Worm (Caenorhabditis elegans) whole organism, L2 larva: ENCODE measurements around the gene mec-3.

Source experiments
- ZK546.5 ChIP-seq: sonication (generic microtip); optimal IDR thresholded peaks from 2 replicates; lab custom pipeline; 2017; ENCODE audit warnings: missing biosample characterization, missing genetic modification characterization
- elt-3 ChIP-seq: sonication (generic microtip); optimal IDR thresholded peaks from 2 replicates; lab custom pipeline; 2017; ENCODE audit warnings: missing biosample characterization, missing genetic modification characterization
- fos-1 ChIP-seq: fragments of 150-350 bp; optimal IDR thresholded peaks from 2 replicates; lab custom pipeline; 2014; ENCODE audit warnings: missing biosample characterization, missing genetic modification characterization
- nhr-237 ChIP-seq: fragments of 150-350 bp; optimal IDR thresholded peaks from 2 replicates; lab custom pipeline; 2014; ENCODE audit warnings: missing biosample characterization, missing genetic modification characterization
- nhr-6 ChIP-seq: fragments of 150-350 bp; optimal IDR thresholded peaks from 2 replicates; lab custom pipeline; 2014; ENCODE audit warnings: missing biosample characterization, missing genetic modification characterization
- sma-9 ChIP-seq, 2 experiments: fragments of 150-350 bp in 1 of 2; sonication (generic microtip) in 1 of 2; optimal IDR thresholded peaks; 2 replicates each; lab custom pipeline; 2014 to 2016; ENCODE audit warnings: missing genetic modification characterization in 2 of 2, mild to moderate bottlenecking in 1 of 2, missing biosample characterization in 1 of 2, missing compliant biosample characterization in 1 of 2, missing genetic modification reagents in 1 of 2, moderate library complexity in 1 of 2
- snpc-4 ChIP-seq: fragments of 150-350 bp; optimal IDR thresholded peaks from 2 replicates; lab custom pipeline; 2014; ENCODE audit warnings: missing biosample characterization, missing genetic modification characterization
- ztf-11 ChIP-seq: sonication (generic microtip); optimal IDR thresholded peaks from 2 replicates; lab custom pipeline; 2017; ENCODE audit warnings: missing biosample characterization, missing genetic modification characterization

- TF ChIP-seq elt-3 (no peak), nhr-6 (tag; lab: Kevin White, UChicago) (no peak), ZK546.5 (tag; lab: Kevin White, UChicago) (no peak), nhr-237 (no peak), sma-9 (GFP tag; optimal IDR thresholded peaks at IDR 0.05; lab: Kevin White, UChicago) (no peak), sma-9 (tag; optimal IDR thresholded peaks at IDR 0.05; lab: Kevin White, UChicago) (no peak), fos-1 (tag; lab: Kevin White, UChicago) (no peak), snpc-4 (tag; lab: Kevin White, UChicago) (no peak), ztf-11 (no peak)
These were observed 43.9 kb downstream of the mec-3 start, which contains the start of gene F13B12.6 for ce11 chrIV:10417781-10418180.
